Fruit fly (Drosophila melanogaster) whole organism, larva: ENCODE data around the gene CG7384.

Source experiments
- noc ChIP-seq: fragments of 200-800 bp; sonication (Bioruptor generic); optimal IDR thresholded peaks from 3 replicates; lab custom pipeline; 2019; ENCODE audit warnings: missing biosample characterization, mild to moderate bottlenecking, missing genetic modification characterization, moderate library complexity

Gene CG7384

dm6 chr2L:10522174-10522893 is 12.1 kb upstream of the CG7384 start:
- no peak for TF ChIP-seq noc

dm6 chr2L:10519225-10519624 is 9.0 kb upstream of the CG7384 start:
- peak; percentile 64 for TF ChIP-seq noc

dm6 chr2L:10517085-10517484 is 6.8 kb upstream of the CG7384 start, which contains the start of the genes Fatp1 and Lrr47:
TSS of gene Fatp1 (minus strand) at chr2L:10517218.
TSS of gene Lrr47 (plus strand) at chr2L:10517335.
- no peak for TF ChIP-seq noc

- TF ChIP-seq noc, result peak; percentile 39
These were observed 6.3 kb upstream of the CG7384 start for dm6 chr2L:10516470-10517048.

- no peak for TF ChIP-seq noc
These were observed 5.4 kb upstream of the CG7384 start for dm6 chr2L:10515553-10516174.

- no peak for TF ChIP-seq noc
These were observed 4.4 kb upstream of the CG7384 start for dm6 chr2L:10514586-10515137.

dm6 chr2L:10513837-10514499 is 3.7 kb upstream of the CG7384 start:
- TF ChIP-seq noc, result no peak

- no peak for TF ChIP-seq noc
These were observed 590 bp upstream of the CG7384 start for dm6 chr2L:10510843-10511242.

dm6 chr2L:10506557-10507252 is 3.5 kb downstream of the CG7384 start, which contains the start of the genes Myo31DF and CG6094:
TSS of gene Myo31DF (minus strand) at chr2L:10506779.
TSS of gene CG6094 (plus strand) at chr2L:10507081.
- peak; percentile 30 for TF ChIP-seq noc

- no peak for TF ChIP-seq noc
These were observed 4.9 kb downstream of the CG7384 start for dm6 chr2L:10505345-10505744.

- no peak for TF ChIP-seq noc
These were observed 5.4 kb downstream of the CG7384 start for dm6 chr2L:10504895-10505294.

dm6 chr2L:10503356-10503977 is 6.8 kb downstream of the CG7384 start:
- TF ChIP-seq noc, result no peak

dm6 chr2L:10502862-10503261 is 7.4 kb downstream of the CG7384 start:
- TF ChIP-seq noc, result peak; percentile 27

- no peak for TF ChIP-seq noc
These were observed 8.0 kb downstream of the CG7384 start for dm6 chr2L:10502244-10502643.

- TF ChIP-seq noc, result no peak
These were observed 9.8 kb downstream of the CG7384 start for dm6 chr2L:10500309-10500974.
